Fruit fly (Drosophila melanogaster): ENCODE measurements around the gene CAH5.

The CAH5 gene

DNA sequence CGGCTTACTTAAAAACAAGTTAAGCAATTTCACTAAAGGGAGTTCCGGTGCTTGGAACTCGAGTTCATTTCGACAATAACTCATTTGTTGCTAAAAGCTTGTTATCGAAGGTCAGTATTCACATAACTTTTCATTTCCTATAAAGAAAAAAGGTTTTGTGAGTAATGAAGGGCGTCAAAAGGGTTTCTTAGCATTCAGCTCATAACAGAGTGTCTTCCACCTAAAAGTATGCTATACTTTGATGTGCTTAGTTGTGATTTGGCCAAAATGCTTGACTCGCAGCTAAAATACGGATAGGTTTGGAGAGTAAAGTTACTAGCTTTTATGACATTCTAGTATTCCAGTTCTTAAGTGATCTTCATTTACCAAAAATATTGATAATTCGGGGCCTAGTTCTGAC, 1.5 kb downstream of the CAH5 start (continued):
- TF ChIP-seq grn (GFP tag; optimal IDR thresholded peaks at IDR 0.05), result no peak
- no peak for TF ChIP-seq CG2678 (tag; optimal IDR thresholded peaks at IDR 0.05)
- no peak for TF ChIP-seq exex (tag; optimal IDR thresholded peaks at IDR 0.05)
- TF ChIP-seq Eip74EF (GFP tag; optimal IDR thresholded peaks at IDR 0.05), result peak in 1 of 2 experiments; percentile 30
- TF ChIP-seq Dad (GFP tag; optimal IDR thresholded peaks at IDR 0.05), result no peak
- TF ChIP-seq lilli (GFP tag; optimal IDR thresholded peaks at IDR 0.05), result no peak
- TF ChIP-seq Taf1 (GFP tag; IDR thresholded peaks at IDR 0.05), result no peak
- TF ChIP-seq CG32532 (GFP tag; IDR thresholded peaks at IDR 0.05), result peak; percentile 6; the same call in 1 of the 2 replicates
- no peak for TF ChIP-seq CG7271 (tag; optimal IDR thresholded peaks at IDR 0.05)
- TF ChIP-seq Hmx (GFP tag; optimal IDR thresholded peaks at IDR 0.05), result no peak
- peak; percentile 22 for TF ChIP-seq CG7839 (tag; optimal IDR thresholded peaks at IDR 0.05)
- no peak for TF ChIP-seq vnd (GFP tag; IDR thresholded peaks at IDR 0.05; ENCODE audit: partially characterized antibody)
- no peak for TF ChIP-seq CG10321 (GFP tag; IDR thresholded peaks at IDR 0.05)
- no peak for TF ChIP-seq toy (GFP tag; IDR thresholded peaks at IDR 0.05)
- TF ChIP-seq wdn (GFP tag; IDR thresholded peaks at IDR 0.05), result no peak
- TF ChIP-seq Asciz (GFP tag; optimal IDR thresholded peaks at IDR 0.05), result no peak
- no peak for TF ChIP-seq YL-1 (GFP tag; optimal IDR thresholded peaks at IDR 0.05)
- TF ChIP-seq jumu (GFP tag; optimal IDR thresholded peaks at IDR 0.05), result no peak
- TF ChIP-seq MTF-1 (GFP tag; optimal IDR thresholded peaks at IDR 0.05; ENCODE audit: borderline replicate concordance), result no peak
- no peak for TF ChIP-seq scrt (GFP tag; optimal IDR thresholded peaks at IDR 0.05)
- no peak for TF ChIP-seq CG4404 (GFP tag; IDR thresholded peaks at IDR 0.05)
- TF ChIP-seq inv (GFP tag; IDR thresholded peaks at IDR 0.05; ENCODE audit: partially characterized antibody), result no peak
- TF ChIP-seq CG33213 (GFP tag; optimal IDR thresholded peaks at IDR 0.05), result no peak
- TF ChIP-seq CG15601 (tag; optimal IDR thresholded peaks at IDR 0.05), result no peak
- TF ChIP-seq chn (GFP tag; optimal IDR thresholded peaks at IDR 0.05), result no peak
- TF ChIP-seq Dbx (GFP tag; IDR thresholded peaks at IDR 0.05), result no peak
- no peak for TF ChIP-seq onecut (GFP tag; IDR thresholded peaks at IDR 0.05)
- TF ChIP-seq Abd-B (GFP tag; optimal IDR thresholded peaks at IDR 0.05), result peak; percentile 16
- no peak for TF ChIP-seq slou (GFP tag; optimal IDR thresholded peaks at IDR 0.05)
- no peak for TF ChIP-seq CG9437 (GFP tag; optimal IDR thresholded peaks at IDR 0.05)
- no peak for TF ChIP-seq lov (optimal IDR thresholded peaks at IDR 0.05)
- 0 out of 3 replicates have a peak, but pooled peaks have one; percentile 23 for TF ChIP-seq lov (GFP tag; IDR thresholded peaks at IDR 0.05)
- TF ChIP-seq fd96Cb (tag; optimal IDR thresholded peaks at IDR 0.05), result no peak
- no peak for TF ChIP-seq kay (GFP tag; optimal IDR thresholded peaks at IDR 0.05)
- TF ChIP-seq CG13624 (GFP tag; optimal IDR thresholded peaks at IDR 0.05), result peak; percentile 20
- TF ChIP-seq Gsc (GFP tag; IDR thresholded peaks at IDR 0.05), result no peak
- no peak for TF ChIP-seq CG17186 (GFP tag; optimal IDR thresholded peaks at IDR 0.05)
- peak; percentile 95 for TF ChIP-seq CG18011 (GFP tag; optimal IDR thresholded peaks at IDR 0.05)
- no peak for TF ChIP-seq CG6175 (GFP tag; IDR thresholded peaks at IDR 0.05)
- TF ChIP-seq CG5245 (GFP tag; optimal IDR thresholded peaks at IDR 0.05), result no peak
- no peak for TF ChIP-seq Mad (GFP tag; optimal IDR thresholded peaks at IDR 0.05)
- 0 out of 3 replicates have a peak, but pooled peaks have one; percentile 21 for TF ChIP-seq Doc3 (GFP tag; IDR thresholded peaks at IDR 0.05; ENCODE audit: partially characterized antibody)
- no peak for TF ChIP-seq HLH3B (GFP tag; IDR thresholded peaks at IDR 0.05)
- TF ChIP-seq rib (GFP tag; IDR thresholded peaks at IDR 0.05), result no peak
- TF ChIP-seq CG18476 (GFP tag; optimal IDR thresholded peaks at IDR 0.05), result no peak
- TF ChIP-seq br (optimal IDR thresholded peaks at IDR 0.05), result no peak
- no peak for TF ChIP-seq unc-4 (GFP tag; IDR thresholded peaks at IDR 0.05; ENCODE audit: partially characterized antibody)
- TF ChIP-seq zf30C (GFP tag; optimal IDR thresholded peaks at IDR 0.05), result no peak
- TF ChIP-seq NFAT (GFP tag; IDR thresholded peaks at IDR 0.05), result no peak
- peak; percentile 18 for TF ChIP-seq caup (GFP tag; optimal IDR thresholded peaks at IDR 0.05; ENCODE audit: severe bottlenecking)
- TF ChIP-seq Nf-YA (GFP tag; IDR thresholded peaks at IDR 0.05), result no peak
- no peak for TF ChIP-seq salm (tag; optimal IDR thresholded peaks at IDR 0.05)
